Worm (Caenorhabditis elegans): ENCODE measurements around the gene ZK632.2.

DNA sequence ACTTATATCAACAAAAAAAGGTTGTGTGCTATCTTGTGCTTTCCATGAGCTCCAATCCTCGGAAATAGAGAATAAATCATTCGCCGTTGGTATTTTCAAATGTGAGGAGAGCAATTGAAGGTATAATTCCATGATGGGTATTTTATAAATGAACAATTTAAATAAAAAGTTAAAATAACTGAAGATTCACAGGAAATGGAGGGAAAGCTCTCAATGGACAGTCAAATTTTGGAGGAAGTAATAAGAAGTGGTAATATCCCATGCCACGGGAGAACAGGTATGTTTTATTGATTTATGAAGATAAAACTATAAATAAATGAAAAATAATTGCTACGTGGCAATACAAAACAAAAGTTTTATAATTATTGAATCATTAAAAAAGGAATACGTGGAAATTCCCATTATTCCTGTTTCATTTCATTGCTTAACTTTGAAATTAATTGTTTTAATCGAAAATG lies 15.7 kb upstream of the ZK632.2 start:
- TF ChIP-seq mdl-1 (tag; optimal IDR thresholded peaks at IDR 0.05) (no peak), fkh-10 (GFP tag; optimal IDR thresholded peaks at IDR 0.05) (no peak), snpc-4 (tag; optimal IDR thresholded peaks at IDR 0.05) (no peak), lin-39 (tag; optimal IDR thresholded peaks at IDR 0.05) (no peak)
